Worm (Caenorhabditis elegans) whole organism, dauer: ENCODE measurements around the gene bus-17.

Source experiments
- unc-62 ChIP-seq: sonication (generic microtip); optimal IDR thresholded peaks from 2 replicates; lab custom pipeline; 2017; ENCODE audit warnings: missing biosample characterization, missing genetic modification reagents, missing genetic modification characterization

bus-17 gene

ce11 chrX:15766147-15766546 lies at the start of gene bus-17:
Gene bus-17, minus strand, starts transcription at chrX:15766354.
- no peak for TF ChIP-seq unc-62 (GFP tag; lab: Kevin White, UChicago)

ce11 chrX:15814548-15814947 lies 48.4 kb upstream of the bus-17 start:
- TF ChIP-seq unc-62 (GFP tag; lab: Kevin White, UChicago), result no peak

ce11 chrX:15811341-15811740 lies 45.2 kb upstream of the bus-17 start:
- no peak for TF ChIP-seq unc-62 (GFP tag; lab: Kevin White, UChicago)

DNA sequence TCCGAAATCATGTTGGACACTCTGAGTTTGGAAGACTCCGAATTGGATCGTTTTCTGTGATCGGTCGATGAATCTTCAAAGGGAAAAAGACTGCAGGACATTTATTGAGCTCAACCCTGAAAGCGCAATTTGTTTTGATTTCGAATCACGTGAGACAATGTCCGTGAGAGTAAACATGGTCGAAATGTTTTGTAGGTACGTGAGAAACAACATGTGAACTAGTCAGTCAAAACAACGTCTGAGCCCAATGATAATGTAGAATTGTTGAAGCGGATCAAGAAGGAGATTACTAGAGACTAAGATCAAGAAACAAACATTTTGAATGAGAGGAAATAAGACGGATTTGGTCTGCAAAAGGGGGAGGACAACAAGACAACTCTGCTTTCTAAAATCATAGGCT lies 37.9 kb upstream of the bus-17 start, which contains the start of gene Y7A5A.7:
TSS of gene Y7A5A.7 (minus strand) at position 101 of the 400 bp plus-strand sequence.
- no peak for TF ChIP-seq unc-62 (GFP tag; lab: Kevin White, UChicago)

DNA sequence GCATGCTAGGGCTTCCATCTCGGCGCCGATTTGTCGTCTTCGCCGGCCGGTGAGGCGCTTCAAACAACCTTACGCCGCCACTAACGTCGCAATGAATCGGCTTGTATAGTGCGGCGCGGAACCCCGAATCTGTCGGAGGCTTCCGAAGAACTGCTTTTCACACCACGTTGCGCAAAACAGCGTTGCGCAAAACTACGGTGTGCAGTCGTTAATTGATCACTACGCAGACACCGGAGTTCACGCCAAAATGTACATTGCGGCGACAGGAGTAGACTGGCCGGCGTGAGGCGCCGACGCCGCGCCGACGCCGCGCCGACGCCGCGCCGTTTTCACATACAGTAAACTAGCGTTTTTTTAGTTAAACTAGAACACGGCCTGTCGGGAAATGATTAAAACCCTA lies 35.7 kb upstream of the bus-17 start:
- no peak for TF ChIP-seq unc-62 (GFP tag; lab: Kevin White, UChicago)

- no peak for TF ChIP-seq unc-62 (GFP tag; lab: Kevin White, UChicago)
Measured at ce11 chrX:15799595-15799994, 33.4 kb upstream of the bus-17 start, which contains the start of gene Y7A5A.6. Gene Y7A5A.6, minus strand, starts transcription at chrX:15799695.

ce11 chrX:15796633-15797032 lies 30.5 kb upstream of the bus-17 start:
- no peak for TF ChIP-seq unc-62 (GFP tag; lab: Kevin White, UChicago)

ce11 chrX:15794977-15795376 lies 28.8 kb upstream of the bus-17 start, which contains the start of gene Y7A5A.10:
Gene Y7A5A.10, minus strand, starts transcription at chrX:15795077.
- TF ChIP-seq unc-62 (GFP tag; lab: Kevin White, UChicago), result no peak

DNA sequence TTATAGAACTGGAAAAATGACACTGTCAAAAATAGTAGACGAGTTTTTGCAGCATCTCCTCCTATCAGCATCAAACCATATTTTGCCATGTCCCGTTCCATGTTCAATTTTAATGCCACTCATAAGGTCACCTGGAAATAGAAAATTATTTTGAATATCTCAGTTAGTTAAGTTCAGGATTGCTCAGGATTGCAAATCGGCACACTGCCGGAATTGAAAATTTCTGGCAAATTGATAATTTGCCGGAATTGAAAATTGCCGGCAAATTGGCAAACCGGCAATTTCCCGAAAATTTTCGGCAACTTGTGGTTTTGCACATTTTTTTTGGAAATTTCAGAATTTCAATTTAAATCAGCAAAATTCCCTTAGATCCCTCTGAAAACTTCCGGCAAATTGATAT lies 20.6 kb upstream of the bus-17 start, which contains the start of gene Y7A5A.5:
TSS of gene Y7A5A.5 (minus strand) at position 101 of the 400 bp plus-strand sequence.
- TF ChIP-seq unc-62 (GFP tag; lab: Kevin White, UChicago), result no peak

DNA sequence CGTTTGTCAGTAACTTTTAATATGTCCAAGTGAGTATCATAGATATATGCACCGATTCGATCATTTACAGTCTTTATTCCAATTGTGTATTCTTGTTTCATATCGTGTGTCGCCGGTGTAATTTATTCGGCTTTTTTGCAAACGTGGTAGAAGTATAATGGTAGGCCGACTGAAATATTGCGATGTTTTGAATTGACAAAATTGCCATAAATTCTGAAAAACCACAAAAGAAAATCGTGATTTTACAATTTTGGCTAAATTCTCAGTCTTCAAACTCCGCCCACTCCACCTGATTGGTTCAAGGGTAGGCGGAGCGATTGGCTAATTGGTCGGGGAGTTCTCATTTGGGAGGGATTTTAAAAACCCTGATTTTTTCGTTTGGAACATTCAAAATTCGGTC lies 18.4 kb upstream of the bus-17 start, which contains the start of gene Y7A5A.3:
TSS of gene Y7A5A.3 (minus strand) at position 101 of the 400 bp plus-strand sequence.
- TF ChIP-seq unc-62 (GFP tag; lab: Kevin White, UChicago), result no peak

- TF ChIP-seq unc-62 (GFP tag; lab: Kevin White, UChicago), result no peak
Measured at ce11 chrX:15782027-15782426, 15.9 kb upstream of the bus-17 start, which contains the start of gene Y7A5A.24. Gene Y7A5A.24, minus strand, starts transcription at chrX:15782127.

ce11 chrX:15779503-15779902 lies 13.3 kb upstream of the bus-17 start:
- TF ChIP-seq unc-62 (GFP tag; lab: Kevin White, UChicago), result no peak

DNA sequence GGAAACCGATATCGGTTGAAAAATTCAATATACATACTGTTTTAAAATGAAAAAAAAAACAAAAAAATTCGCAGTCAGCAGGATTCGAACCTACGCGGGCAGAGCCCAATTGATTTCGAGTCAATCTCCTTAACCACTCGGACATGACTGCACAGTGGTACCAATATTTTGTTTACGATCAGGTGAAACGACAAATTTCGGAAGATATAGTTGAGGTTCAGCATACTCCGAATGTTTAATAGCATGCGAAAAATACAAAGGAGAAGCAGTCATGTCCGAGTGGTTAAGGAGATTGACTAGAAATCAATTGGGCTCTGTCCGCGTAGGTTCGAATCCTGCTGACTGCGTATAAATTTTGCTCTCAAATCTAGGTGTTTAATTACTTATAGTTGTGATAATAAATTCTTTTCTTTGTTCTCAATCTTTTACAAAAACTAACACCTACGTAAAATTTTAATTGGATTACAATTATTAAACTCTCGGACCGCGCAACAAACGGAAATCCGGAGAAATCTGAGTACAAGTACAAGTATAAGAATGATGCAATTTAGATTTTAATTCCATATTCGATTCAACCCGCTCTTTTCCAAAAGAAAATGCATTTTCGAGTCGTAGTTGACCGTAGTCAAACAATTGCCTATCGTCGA lies 7.2 kb upstream of the bus-17 start, which contains the start of gene Y7A5A.13:
TSS of gene Y7A5A.13 (plus strand) at position 597 of the 647 bp plus-strand sequence.
- no peak for TF ChIP-seq unc-62 (GFP tag; lab: Kevin White, UChicago)

ce11 chrX:15772674-15773073 lies 6.5 kb upstream of the bus-17 start, which contains the start of gene Y7A5A.2:
Gene Y7A5A.2, minus strand, starts transcription at chrX:15772735.
- no peak for TF ChIP-seq unc-62 (GFP tag; lab: Kevin White, UChicago)

- no peak for TF ChIP-seq unc-62 (GFP tag; lab: Kevin White, UChicago)
Measured at ce11 chrX:15771411-15771810, 5.3 kb upstream of the bus-17 start, which contains the start of gene Y7A5A.1. Gene Y7A5A.1, minus strand, starts transcription at chrX:15771493.

- TF ChIP-seq unc-62 (GFP tag; lab: Kevin White, UChicago), result no peak
Measured at ce11 chrX:15770787-15771186, 4.6 kb upstream of the bus-17 start.
